Worm (Caenorhabditis elegans): ENCODE data around the gene C50H11.8.

DNA sequence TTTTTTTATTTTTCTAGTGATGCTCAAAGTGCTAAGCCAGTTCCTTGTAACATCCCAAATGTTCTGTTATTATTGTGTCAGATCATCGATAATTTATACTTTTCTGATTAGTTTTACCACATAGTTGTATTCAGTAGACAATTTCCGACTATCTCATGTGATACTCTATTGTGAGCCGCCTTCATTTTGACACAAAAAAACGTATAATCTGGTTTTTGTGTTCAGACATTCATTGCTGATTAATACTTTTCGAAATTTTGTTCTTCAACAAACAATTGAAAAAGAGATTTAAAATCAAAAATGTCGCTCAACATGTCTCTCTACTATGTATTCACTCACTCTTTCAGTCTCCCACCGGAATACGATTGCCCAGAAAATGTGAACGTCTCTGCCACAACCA lies 27.1 kb downstream of the C50H11.8 start, which contains the start of gene srt-7:
- TF ChIP-seq ztf-23 (GFP tag; IDR thresholded peaks at IDR 0.05) (no peak), klf-2 (GFP tag; conservative IDR thresholded peaks at IDR 0.05) (no peak), T22C8.4 (GFP tag; IDR thresholded peaks at IDR 0.05) (no peak), flt-1 (GFP tag; IDR thresholded peaks at IDR 0.05) (no peak), ztf-29 (GFP tag; IDR thresholded peaks at IDR 0.05) (no peak), med-1 (GFP tag; optimal IDR thresholded peaks at IDR 0.05; ENCODE audit: insufficient read depth) (no peak), cog-1 (tag; optimal IDR thresholded peaks at IDR 0.05) (no peak), tab-1 (GFP tag; IDR thresholded peaks at IDR 0.05) (no peak)
